Worm (Caenorhabditis elegans): Measurements from ENCODE around the gene scd-2.

DNA sequence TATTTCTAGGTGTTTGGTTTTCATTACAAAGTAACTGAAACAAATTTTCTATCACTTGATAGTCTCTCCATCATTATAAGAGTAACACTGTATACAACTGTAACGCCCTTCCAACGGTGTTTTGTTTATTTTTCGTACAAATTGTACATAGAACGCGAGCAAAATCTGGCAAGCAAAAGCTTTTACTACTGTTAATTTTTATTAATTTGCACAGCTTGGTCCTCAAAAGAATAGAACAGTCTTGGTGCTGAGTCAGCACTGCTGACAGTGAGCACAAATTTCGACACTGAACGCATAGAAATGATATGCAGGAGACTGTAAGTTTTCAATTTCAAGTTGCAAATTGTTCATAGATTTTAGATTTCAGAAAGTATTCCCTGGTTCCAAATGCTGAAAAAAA lies 42.7 kb upstream of the scd-2 start, which contains the start of gene ZK1055.2:
- TF ChIP-seq tab-1 (GFP tag; IDR thresholded peaks at IDR 0.05), result no peak
- TF ChIP-seq cog-1 (tag; optimal IDR thresholded peaks at IDR 0.05), result no peak
- TF ChIP-seq ref-1 (GFP tag; conservative IDR thresholded peaks at IDR 0.05), result no peak
- no peak for TF ChIP-seq ztf-23 (GFP tag; IDR thresholded peaks at IDR 0.05)
- no peak for TF ChIP-seq ztf-29 (GFP tag; IDR thresholded peaks at IDR 0.05)
- no peak for TF ChIP-seq klf-2 (GFP tag; conservative IDR thresholded peaks at IDR 0.05)
- TF ChIP-seq flt-1 (GFP tag; IDR thresholded peaks at IDR 0.05), result no peak
